Fruit fly (Drosophila melanogaster): ENCODE results near the gene CG5126.
A peak's percentile ranks its signal among the peaks of the same experiment; 100 is the strongest.

The CG5126 gene

DNA sequence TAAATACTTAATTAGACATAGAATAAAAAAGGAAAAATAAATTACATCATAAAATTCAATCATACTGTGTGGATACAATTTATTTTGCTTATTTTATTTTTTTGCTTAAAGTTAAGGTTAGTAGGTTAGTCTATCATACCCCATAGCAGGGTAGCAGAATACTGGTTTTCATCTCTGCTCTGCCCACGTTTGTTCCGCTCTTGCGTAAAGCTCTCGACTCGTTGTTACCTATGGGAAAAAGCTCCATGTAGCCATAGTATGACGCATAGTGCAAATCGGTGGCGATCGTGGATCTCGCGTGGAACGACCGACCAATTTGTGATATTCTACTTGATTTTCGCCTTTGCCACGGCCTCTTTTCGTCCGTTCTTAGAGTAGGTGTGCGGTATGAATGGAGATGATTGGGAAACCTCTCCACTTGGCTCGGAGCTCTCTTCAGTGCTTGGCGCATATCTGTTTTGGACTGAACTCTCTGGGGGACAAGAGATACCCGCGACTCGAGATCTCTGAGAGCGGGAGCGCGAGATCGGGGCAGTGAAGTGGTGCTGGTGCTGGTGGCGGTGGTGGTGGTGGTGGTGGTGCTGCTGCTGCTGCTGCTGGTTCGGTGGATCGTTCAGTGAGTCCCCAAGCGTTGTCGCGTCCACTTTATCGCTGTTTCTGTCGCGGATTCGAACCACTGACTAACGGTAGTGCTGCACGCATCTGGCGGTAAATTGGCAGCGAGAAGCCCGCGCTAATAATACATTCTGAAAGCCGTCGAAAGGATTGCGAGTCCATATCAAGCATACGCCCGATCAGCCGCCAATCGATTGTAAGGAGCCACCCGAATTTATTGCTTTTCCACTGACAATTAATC lies 2.0 kb upstream of the CG5126 start, which contains the start of gene CG5001 (continued):
- TF ChIP-seq CG9797 (GFP tag; optimal IDR thresholded peaks at IDR 0.05) (no peak), CG13123 (GFP tag; optimal IDR thresholded peaks at IDR 0.05) (peak; percentile 63), Hey (tag; optimal IDR thresholded peaks at IDR 0.05) (no peak), sug (tag; optimal IDR thresholded peaks at IDR 0.05) (peak; percentile 85), usp (GFP tag; optimal IDR thresholded peaks at IDR 0.05) (no peak), Dek (tag; optimal IDR thresholded peaks at IDR 0.05) (peak; percentile 86), CG6654 (GFP tag; optimal IDR thresholded peaks at IDR 0.05) (peak; percentile 47), p53 (GFP tag; optimal IDR thresholded peaks at IDR 0.05) (no peak), ci (GFP tag; IDR thresholded peaks at IDR 0.05) (peak; percentile 89), CG30431 (GFP tag; optimal IDR thresholded peaks at IDR 0.05) (peak; percentile 39), Ets97D (GFP tag; optimal IDR thresholded peaks at IDR 0.05) (peak; percentile 34), CG13296 (GFP tag; optimal IDR thresholded peaks at IDR 0.05) (peak; percentile 88), nom (GFP tag; optimal IDR thresholded peaks at IDR 0.05) (peak; percentile 54), Elba2 (GFP tag; optimal IDR thresholded peaks at IDR 0.05) (no peak), pan (optimal IDR thresholded peaks at IDR 0.05) (no peak), pan (GFP tag; optimal IDR thresholded peaks at IDR 0.05 in 1 of 2, IDR thresholded peaks at IDR 0.05 in 1 of 2) (peak in 1 of 2 experiments; percentile 91), Ptx1 (GFP tag; IDR thresholded peaks at IDR 0.05) (peak; percentile 91), lov (optimal IDR thresholded peaks at IDR 0.05) (no peak), lov (GFP tag; IDR thresholded peaks at IDR 0.05) (peak; percentile 70; the same call in 1 of the 3 replicates), Eip74EF (GFP tag; optimal IDR thresholded peaks at IDR 0.05) (peak in 1 of 2 experiments; percentile 85), CG15269 (tag; optimal IDR thresholded peaks at IDR 0.05) (peak; percentile 93), danr (GFP tag; IDR thresholded peaks at IDR 0.05) (peak; percentile 63; the same call in 1 of the 2 replicates), CG6813 (GFP tag; optimal IDR thresholded peaks at IDR 0.05) (peak; percentile 75), Med (GFP tag) (peak; percentile 94), CG9437 (GFP tag; optimal IDR thresholded peaks at IDR 0.05) (peak; percentile 64), z (GFP tag; IDR thresholded peaks at IDR 0.05) (no peak), CG11247 (GFP tag; IDR thresholded peaks at IDR 0.05) (peak; percentile 88), grn (GFP tag; optimal IDR thresholded peaks at IDR 0.05) (no peak), chif (GFP tag; optimal IDR thresholded peaks at IDR 0.05) (peak; percentile 57 to 74), Side (GFP tag; optimal IDR thresholded peaks at IDR 0.05) (peak; percentile 56), Atf3 (GFP tag; optimal IDR thresholded peaks at IDR 0.05) (peak; percentile 28), Adf1 (GFP tag; IDR thresholded peaks at IDR 0.05) (peak; percentile 61), lab (GFP tag; optimal IDR thresholded peaks at IDR 0.05) (peak; percentile 94), Usf (GFP tag; optimal IDR thresholded peaks at IDR 0.05) (peak; percentile 30), CG4854 (GFP tag; optimal IDR thresholded peaks at IDR 0.05) (peak; percentile 63), CG2712 (tag; optimal IDR thresholded peaks at IDR 0.05) (peak; percentile 93), scrt (GFP tag; optimal IDR thresholded peaks at IDR 0.05) (no peak), gfzf (GFP tag; optimal IDR thresholded peaks at IDR 0.05) (no peak), Neu2 (GFP tag; optimal IDR thresholded peaks at IDR 0.05; ENCODE audit: borderline replicate concordance) (no peak), Taf1 (GFP tag; IDR thresholded peaks at IDR 0.05) (peak; percentile 86), kay (GFP tag; optimal IDR thresholded peaks at IDR 0.05) (peak; percentile 93), CG13894 (tag; optimal IDR thresholded peaks at IDR 0.05) (peak; percentile 86), al (GFP tag; IDR thresholded peaks at IDR 0.05) (peak; percentile 82), hkb (optimal IDR thresholded peaks at IDR 0.05) (no peak), hkb (GFP tag; IDR thresholded peaks at IDR 0.05) (peak; percentile 87), btn (GFP tag; optimal IDR thresholded peaks at IDR 0.05) (peak; percentile 25), lbe (GFP tag; optimal IDR thresholded peaks at IDR 0.05) (no peak), vnd (GFP tag; IDR thresholded peaks at IDR 0.05; ENCODE audit: partially characterized antibody) (no peak), NK7.1 (GFP tag; optimal IDR thresholded peaks at IDR 0.05) (peak; percentile 9), B-H1 (GFP tag; IDR thresholded peaks at IDR 0.05) (peak; percentile 76)

All from whole organism, embryonic.